Fruit fly (Drosophila melanogaster): ENCODE measurements around the gene CG14086.

CG14086 gene

DNA sequence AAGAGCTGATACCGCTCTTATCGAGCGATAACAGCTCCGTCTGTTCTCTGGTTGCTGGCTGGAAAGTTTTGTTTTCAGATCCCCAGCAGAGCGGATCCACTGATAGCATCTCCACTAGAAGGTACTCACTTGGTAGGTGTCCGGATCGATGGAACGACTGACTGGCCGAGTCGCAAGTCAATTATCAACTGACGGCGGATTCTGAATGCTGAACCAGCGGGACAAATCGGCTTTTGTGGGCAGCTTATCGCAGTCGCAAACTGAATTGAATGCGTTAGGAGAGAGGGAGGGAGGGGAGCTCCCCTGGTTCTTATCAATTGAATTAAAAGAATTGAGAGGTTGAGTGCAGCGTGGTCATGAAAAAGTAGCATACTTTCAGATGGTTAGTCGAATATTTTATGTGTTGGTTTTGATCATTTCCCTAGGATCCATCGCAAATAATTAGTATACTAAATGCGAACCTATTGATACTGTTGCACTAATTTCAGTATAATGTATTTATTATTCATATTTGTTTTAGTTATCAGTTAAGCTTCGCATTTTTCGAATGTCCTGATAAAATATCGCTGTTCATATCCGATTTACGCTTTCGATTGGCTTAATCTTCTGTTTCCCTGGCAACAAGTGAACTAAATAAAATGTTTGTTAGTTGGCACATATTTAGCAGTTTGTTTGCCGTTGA lies 6.7 kb upstream of the CG14086 start, which contains the start of the genes Aldh7A1 and CG14085:
Aldh7A1 (minus strand) TSS at position 194 of the 682 bp plus-strand sequence.
CG14085 (plus strand) TSS at position 632 of the 682 bp plus-strand sequence.
- TF ChIP-seq Rel (GFP tag; optimal IDR thresholded peaks at IDR 0.05) (no peak), Rel (tag; optimal IDR thresholded peaks at IDR 0.05) (peak; percentile 51), foxo (GFP tag; optimal IDR thresholded peaks at IDR 0.05) (peak in 1 of 2 experiments; percentile 23), CG9705 (GFP tag; optimal IDR thresholded peaks at IDR 0.05) (no peak), fru (GFP tag; optimal IDR thresholded peaks at IDR 0.05) (peak; percentile 10), br (GFP tag; optimal IDR thresholded peaks at IDR 0.05) (peak; percentile 25), Hnf4 (GFP tag; optimal IDR thresholded peaks at IDR 0.05) (no peak), GATAd (GFP tag; optimal IDR thresholded peaks at IDR 0.05) (peak; percentile 65), jim (GFP tag; optimal IDR thresholded peaks at IDR 0.05) (no peak), Dif (GFP tag; optimal IDR thresholded peaks at IDR 0.05; ENCODE audit: partially characterized antibody) (peak; percentile 59), h (GFP tag; optimal IDR thresholded peaks at IDR 0.05) (peak; percentile 48), rgr (GFP tag; optimal IDR thresholded peaks at IDR 0.05) (peak; percentile 56)

dm6 chr3L:19270542-19270941 lies 5.0 kb upstream of the CG14086 start, which contains the start of gene CG14088:
CG14088 (minus strand) TSS chr3L:19270642.
- TF ChIP-seq Myc (optimal IDR thresholded peaks at IDR 0.05) (no peak), Dif (GFP tag; optimal IDR thresholded peaks at IDR 0.05; ENCODE audit: partially characterized antibody) (no peak), Hr78 (GFP tag; optimal IDR thresholded peaks at IDR 0.05) (no peak)

DNA sequence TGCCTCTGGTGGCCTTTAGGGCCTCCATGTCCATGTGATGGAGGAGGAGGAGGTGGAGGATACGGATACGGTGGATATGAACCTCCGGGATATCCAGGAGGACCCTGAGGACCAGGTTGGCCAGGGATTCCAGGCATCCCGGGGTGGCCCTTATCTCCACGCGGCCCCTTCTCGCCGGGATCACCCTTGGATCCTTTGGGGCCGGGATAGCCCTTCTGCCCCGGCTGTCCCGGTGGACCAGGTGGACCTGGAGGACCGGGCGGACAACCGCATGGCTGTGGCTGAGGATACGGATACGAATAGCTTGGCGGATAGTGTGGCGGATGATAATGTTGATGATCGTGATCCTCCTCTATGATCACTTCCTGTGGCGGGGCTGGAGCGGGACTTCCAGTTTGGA lies 4.7 kb downstream of the CG14086 start:
- TF ChIP-seq Dfd (GFP tag; optimal IDR thresholded peaks at IDR 0.05) (peak; percentile 98), Jra (GFP tag; optimal IDR thresholded peaks at IDR 0.05) (no peak)

DNA sequence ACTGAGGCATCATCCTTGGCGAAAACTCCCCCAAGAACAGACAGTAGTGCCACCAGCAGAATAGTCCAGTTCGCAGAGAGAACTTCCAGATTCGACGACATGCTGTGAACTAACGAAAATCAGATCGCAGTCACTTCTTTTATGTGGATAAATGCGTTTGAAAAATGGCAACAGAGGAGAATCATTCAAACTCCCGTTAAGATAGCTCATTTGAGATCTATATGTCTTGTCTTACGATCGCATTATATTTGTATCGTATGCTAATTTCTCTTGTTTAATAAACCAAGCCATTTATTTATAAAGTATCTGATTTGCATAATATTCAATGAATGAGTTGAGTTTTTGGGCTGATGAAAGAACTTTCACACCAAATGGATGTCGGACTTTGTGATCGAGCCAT lies 5.1 kb downstream of the CG14086 start, which contains the start of gene CG14089:
CG14089 (minus strand) TSS at position 101 of the 400 bp plus-strand sequence.
- TF ChIP-seq Jra (GFP tag; optimal IDR thresholded peaks at IDR 0.05) (no peak), foxo (GFP tag; optimal IDR thresholded peaks at IDR 0.05) (no peak), N (GFP tag; optimal IDR thresholded peaks at IDR 0.05) (no peak), dl (GFP tag; optimal IDR thresholded peaks at IDR 0.05; ENCODE audit: insufficient read depth in 1 of 2, partially characterized antibody in 2 of 2) (no peak), pan (optimal IDR thresholded peaks at IDR 0.05) (no peak), tai (GFP tag; optimal IDR thresholded peaks at IDR 0.05) (no peak), h (GFP tag; optimal IDR thresholded peaks at IDR 0.05) (no peak), Myc (optimal IDR thresholded peaks at IDR 0.05) (no peak), ey (GFP tag; optimal IDR thresholded peaks at IDR 0.05) (no peak), CrebA (GFP tag; optimal IDR thresholded peaks at IDR 0.05; ENCODE audit: borderline replicate concordance) (no peak), sv (GFP tag; optimal IDR thresholded peaks at IDR 0.05) (no peak), CG32264 (GFP tag; optimal IDR thresholded peaks at IDR 0.05) (no peak), fru (GFP tag; optimal IDR thresholded peaks at IDR 0.05) (no peak), Hr78 (GFP tag; optimal IDR thresholded peaks at IDR 0.05) (no peak), Hnf4 (GFP tag; optimal IDR thresholded peaks at IDR 0.05) (no peak), usp (GFP tag; optimal IDR thresholded peaks at IDR 0.05) (no peak), Dif (GFP tag; optimal IDR thresholded peaks at IDR 0.05; ENCODE audit: partially characterized antibody) (no peak), lola (GFP tag; optimal IDR thresholded peaks at IDR 0.05) (no peak), Vsx2 (GFP tag; optimal IDR thresholded peaks at IDR 0.05; ENCODE audit: partially characterized antibody) (no peak), Rel (GFP tag; optimal IDR thresholded peaks at IDR 0.05) (no peak), Rel (tag; optimal IDR thresholded peaks at IDR 0.05) (no peak)

dm6 chr3L:19288395-19288969 lies 12.9 kb downstream of the CG14086 start:
- TF ChIP-seq dl (GFP tag; optimal IDR thresholded peaks at IDR 0.05; ENCODE audit: insufficient read depth in 1 of 2, partially characterized antibody in 2 of 2) (no peak), Rel (GFP tag; optimal IDR thresholded peaks at IDR 0.05) (no peak), Rel (tag; optimal IDR thresholded peaks at IDR 0.05) (peak; percentile 80)

DNA sequence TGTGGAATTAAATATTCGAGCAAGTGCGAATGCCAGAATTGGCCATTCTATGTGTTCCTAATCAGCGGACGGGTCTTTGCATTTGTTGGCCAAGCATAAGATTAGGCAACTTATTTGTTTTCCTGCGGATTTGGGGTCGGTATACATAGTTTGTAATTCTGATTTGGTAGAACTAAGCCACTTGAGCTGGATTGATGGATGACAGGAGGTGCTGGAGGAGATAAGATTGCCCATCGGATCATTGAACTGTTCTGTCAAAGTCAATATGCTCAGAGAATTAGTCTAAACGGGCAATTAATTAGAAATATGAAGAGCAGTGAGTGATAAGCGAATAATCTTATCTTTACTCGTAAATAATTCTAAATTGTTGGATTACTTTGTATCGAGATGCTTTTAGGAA lies 13.8 kb downstream of the CG14086 start:
- no peak for TF ChIP-seq Hr78 (GFP tag; optimal IDR thresholded peaks at IDR 0.05)

Measured in whole organism, wandering third instar larva.